Worm (Caenorhabditis elegans) whole organism, late embryonic: ENCODE measurements around the gene egg-1.

Source experiments
- ama-1 ChIP-seq: fragments of 150-350 bp; optimal IDR thresholded peaks from 2 replicates; lab custom pipeline; 2014
- dmd-4 ChIP-seq: sonication (generic microtip); optimal IDR thresholded peaks from 2 replicates; lab custom pipeline; 2016; ENCODE audit warnings: borderline replicate concordance, missing genetic modification characterization, missing compliant biosample characterization
- hlh-30 ChIP-seq: sonication (generic microtip); optimal IDR thresholded peaks from 2 replicates; lab custom pipeline; 2017; ENCODE audit warnings: antibody characterized with exemption, missing genetic modification characterization, missing compliant biosample characterization; ENCODE audit not compliant: insufficient read depth
- pha-2 ChIP-seq: sonication (generic microtip); optimal IDR thresholded peaks from 2 replicates; lab custom pipeline; 2017; ENCODE audit warnings: mild to moderate bottlenecking, missing genetic modification characterization, missing compliant biosample characterization
- unc-3 ChIP-seq, 2 experiments: fragments of 200-800 bp in 1 of 2; sonication (Bioruptor generic) in 1 of 2; sonication (generic microtip) in 1 of 2; conservative IDR thresholded peaks in 1 of 2; optimal IDR thresholded peaks in 1 of 2; 2 replicates each; pipeline versions ENCODE4 v1.3.6 to Lab custom; 2016 to 2022; ENCODE audit warnings: missing compliant biosample characterization in 2 of 2, missing genetic modification characterization in 2 of 2, missing genetic modification reagents in 1 of 2

DNA sequence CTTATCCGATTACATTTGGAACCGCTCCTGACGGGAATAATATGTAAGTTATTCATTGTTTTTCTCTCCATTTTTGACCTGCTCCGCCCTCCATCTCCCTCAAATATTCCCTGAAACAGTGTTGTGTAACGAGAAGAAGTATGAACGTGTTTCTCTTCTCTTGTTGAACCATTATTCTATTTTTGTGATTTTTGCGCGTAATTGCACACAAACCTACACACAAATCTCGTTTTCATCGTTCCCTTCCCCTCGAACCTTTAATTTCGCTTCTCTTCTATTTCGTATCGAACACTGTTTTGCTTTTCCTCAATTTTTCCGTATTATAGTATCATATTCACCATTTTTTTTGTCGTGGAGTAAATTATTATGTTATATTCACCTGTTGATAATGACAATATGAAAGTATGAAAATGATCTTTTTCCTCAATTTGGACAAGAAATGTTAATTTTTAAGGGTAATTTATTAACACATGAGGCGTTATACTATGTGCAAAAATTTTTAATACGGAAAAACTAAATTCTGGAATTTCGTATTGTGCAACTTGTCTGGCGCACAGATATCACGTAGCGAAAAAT lies 10.7 kb upstream of the egg-1 start:
- TF ChIP-seq dmd-4 (tag; lab: Kevin White, UChicago) (no peak), ama-1 (no peak), pha-2 (tag; lab: Kevin White, UChicago) (no peak), hlh-30 (tag; lab: Kevin White, UChicago) (no peak), unc-3 (GFP tag; conservative IDR thresholded peaks at IDR 0.05; lab: Robert Waterston, UW) (no peak), unc-3 (tag; optimal IDR thresholded peaks at IDR 0.05; lab: Kevin White, UChicago) (no peak)
